Fruit fly (Drosophila melanogaster) whole organism, embryonic: ENCODE data around the gene nesd.

Source experiments
- Ada2b ChIP-seq: fragments of 200-800 bp; sonication (Bioruptor generic); IDR thresholded peaks from 2 replicates; pipeline ENCODE4 v1.3.6; 2022; ENCODE audit warnings: missing biosample characterization, missing genetic modification characterization
- Atf-2 ChIP-seq: fragments of 200-800 bp; sonication (Bioruptor generic); optimal IDR thresholded peaks from 2 replicates; lab custom pipeline; 2016; ENCODE audit warnings: missing biosample characterization, missing genetic modification characterization
- Atf6 ChIP-seq: fragments of 200-800 bp; sonication (Bioruptor generic); IDR thresholded peaks from 2 replicates; pipeline ENCODE4 v1.3.6; 2022; ENCODE audit warnings: missing biosample characterization, missing genetic modification characterization
- CG10147 ChIP-seq: fragments of 200-800 bp; sonication (Bioruptor generic); optimal IDR thresholded peaks from 2 replicates; lab custom pipeline; 2019; ENCODE audit warnings: missing biosample characterization, mild to moderate bottlenecking, missing genetic modification characterization, moderate library complexity
- CG10267 ChIP-seq: fragments of 200-800 bp; sonication (Bioruptor generic); optimal IDR thresholded peaks from 2 replicates; lab custom pipeline; 2018; ENCODE audit warnings: missing biosample characterization, mild to moderate bottlenecking, missing genetic modification characterization, moderate library complexity
- CG10274 ChIP-seq: fragments of 200-800 bp; sonication (Bioruptor generic); optimal IDR thresholded peaks from 3 replicates; lab custom pipeline; 2017; ENCODE audit warnings: missing biosample characterization, mild to moderate bottlenecking, missing genetic modification characterization
- CG10654 ChIP-seq: fragments of 200-800 bp; sonication (Bioruptor generic); optimal IDR thresholded peaks from 2 replicates; lab custom pipeline; 2016; ENCODE audit warnings: missing biosample characterization, missing genetic modification characterization
- CG11696 ChIP-seq: fragments of 200-800 bp; sonication (Bioruptor generic); IDR thresholded peaks from 2 replicates; pipeline ENCODE4 v1.3.6; 2022; ENCODE audit warnings: missing biosample characterization, missing genetic modification characterization
- CG15269 ChIP-seq: fragments of 200-800 bp; sonication (Bioruptor generic); optimal IDR thresholded peaks from 2 replicates; lab custom pipeline; 2018; ENCODE audit warnings: missing biosample characterization, mild to moderate bottlenecking, missing genetic modification characterization, moderate library complexity
- CG17328 ChIP-seq: fragments of 200-800 bp; sonication (Bioruptor generic); IDR thresholded peaks from 2 replicates; pipeline ENCODE4 v1.3.6; 2022; ENCODE audit warnings: missing biosample characterization, missing genetic modification characterization
- CG17361 ChIP-seq: fragments of 200-800 bp; sonication (Bioruptor generic); IDR thresholded peaks from 3 replicates; pipeline ENCODE4 v1.3.6; 2022; ENCODE audit warnings: missing biosample characterization, missing genetic modification characterization
- CG2129 ChIP-seq: fragments of 200-800 bp; sonication (Bioruptor generic); IDR thresholded peaks from 2 replicates; pipeline ENCODE4 v1.3.6; 2022; ENCODE audit warnings: missing biosample characterization, missing genetic modification characterization; ENCODE audit not compliant: partially characterized antibody
- CG31388 ChIP-seq: fragments of 200-800 bp; sonication (Bioruptor generic); optimal IDR thresholded peaks from 2 replicates; lab custom pipeline; 2016; ENCODE audit warnings: missing biosample characterization, missing genetic modification characterization
- CG32767 ChIP-seq: fragments of 200-800 bp; sonication (Bioruptor generic); IDR thresholded peaks from 2 replicates; pipeline ENCODE4 v1.3.6; 2022; ENCODE audit warnings: missing biosample characterization, missing genetic modification characterization
- CG33557 ChIP-seq: fragments of 200-800 bp; sonication (Bioruptor generic); optimal IDR thresholded peaks from 2 replicates; lab custom pipeline; 2019; ENCODE audit warnings: missing biosample characterization, mild to moderate bottlenecking, missing genetic modification characterization, moderate library complexity
- CG3407 ChIP-seq: fragments of 200-800 bp; sonication (Bioruptor generic); optimal IDR thresholded peaks from 2 replicates; lab custom pipeline; 2018; ENCODE audit warnings: missing biosample characterization, mild to moderate bottlenecking, missing genetic modification characterization
- CG4424 ChIP-seq: fragments of 200-800 bp; sonication (Bioruptor generic); optimal IDR thresholded peaks from 3 replicates; lab custom pipeline; 2016; ENCODE audit warnings: missing biosample characterization, missing genetic modification characterization
- CG5180 ChIP-seq: fragments of 200-800 bp; sonication (Bioruptor generic); optimal IDR thresholded peaks from 3 replicates; lab custom pipeline; 2017; ENCODE audit warnings: missing biosample characterization, missing genetic modification characterization, mild to moderate bottlenecking, moderate library complexity, missing genetic modification reagents
- CG7928 ChIP-seq: fragments of 200-800 bp; sonication (Bioruptor generic); optimal IDR thresholded peaks from 2 replicates; lab custom pipeline; 2017; ENCODE audit warnings: missing biosample characterization, mild to moderate bottlenecking, missing genetic modification characterization
- CG8089 ChIP-seq: fragments of 200-800 bp; sonication (Bioruptor generic); optimal IDR thresholded peaks from 3 replicates; lab custom pipeline; 2016; ENCODE audit warnings: missing biosample characterization, missing genetic modification characterization
- CG9932 ChIP-seq: fragments of 200-800 bp; sonication (Bioruptor generic); IDR thresholded peaks from 2 replicates; pipeline ENCODE4 v1.3.6; 2022; ENCODE audit warnings: missing biosample characterization, missing genetic modification characterization
- CoRest ChIP-seq: fragments of 200-800 bp; sonication (Bioruptor generic); optimal IDR thresholded peaks from 3 replicates; lab custom pipeline; 2018; ENCODE audit warnings: missing biosample characterization, mild to moderate bottlenecking, missing genetic modification characterization, moderate library complexity
- Dek ChIP-seq: fragments of 200-800 bp; sonication (Bioruptor generic); optimal IDR thresholded peaks from 3 replicates; lab custom pipeline; 2019; ENCODE audit warnings: missing biosample characterization, mild to moderate bottlenecking, missing genetic modification characterization, moderate library complexity
- Dfd ChIP-seq, 2 experiments: fragments of >200 bp; optimal IDR thresholded peaks; 2 replicates each; lab custom pipeline; 2017; ENCODE audit warnings: missing biosample characterization in 2 of 2, missing genetic modification characterization in 2 of 2
- Dip3 ChIP-seq: fragments of 200-800 bp; sonication (Bioruptor generic); optimal IDR thresholded peaks from 3 replicates; lab custom pipeline; 2016; ENCODE audit warnings: missing biosample characterization, missing genetic modification characterization
- E2f2 ChIP-seq: fragments of 200-800 bp; sonication (Bioruptor generic); IDR thresholded peaks from 2 replicates; pipeline ENCODE4 v1.3.6; 2022; ENCODE audit warnings: missing biosample characterization, missing genetic modification characterization
- Fer1 ChIP-seq: fragments of 200-800 bp; sonication (Bioruptor generic); optimal IDR thresholded peaks from 2 replicates; lab custom pipeline; 2017; ENCODE audit warnings: missing biosample characterization, mild to moderate bottlenecking, missing genetic modification characterization
- Hmx ChIP-seq: fragments of 200-800 bp; sonication (Bioruptor generic); optimal IDR thresholded peaks from 2 replicates; lab custom pipeline; 2016; ENCODE audit warnings: missing biosample characterization, missing genetic modification characterization
- Hr51 ChIP-seq, 2 experiments: fragments of 200-800 bp; sonication (Bioruptor generic); optimal IDR thresholded peaks; 2 replicates in 1 of 2; 3 replicates in 1 of 2; lab custom pipeline; 2016 to 2018; ENCODE audit warnings: missing biosample characterization in 2 of 2, missing genetic modification characterization in 2 of 2, mild to moderate bottlenecking in 1 of 2, moderate library complexity in 1 of 2
- Jarid2 ChIP-seq: fragments of 200-800 bp; sonication (Bioruptor generic); optimal IDR thresholded peaks from 3 replicates; lab custom pipeline; 2017; ENCODE audit warnings: mild to moderate bottlenecking, missing biosample characterization, missing genetic modification reagents, missing genetic modification characterization
- Ptx1 ChIP-seq: fragments of 200-800 bp; sonication (Bioruptor generic); IDR thresholded peaks from 2 replicates; pipeline ENCODE4 v1.3.6; 2022; ENCODE audit warnings: missing biosample characterization, missing genetic modification characterization
- Ravus ChIP-seq: fragments of 200-800 bp; sonication (Bioruptor generic); IDR thresholded peaks from 2 replicates; pipeline ENCODE4 v1.3.6; 2022; ENCODE audit warnings: missing biosample characterization, missing genetic modification characterization
- Ssrp ChIP-seq: fragments of 200-800 bp; sonication (Bioruptor generic); optimal IDR thresholded peaks from 2 replicates; lab custom pipeline; 2018; ENCODE audit warnings: missing biosample characterization, mild to moderate bottlenecking, missing genetic modification characterization, moderate library complexity
- Tbp ChIP-seq: fragments of >200 bp; optimal IDR thresholded peaks from 2 replicates; lab custom pipeline; 2018; ENCODE audit warnings: missing biosample characterization, missing genetic modification characterization
- Xrp1 ChIP-seq: fragments of 200-800 bp; sonication (Bioruptor generic); IDR thresholded peaks from 2 replicates; pipeline ENCODE4 v1.3.6; 2022; ENCODE audit warnings: missing biosample characterization, missing genetic modification characterization
- YL-1 ChIP-seq: fragments of 200-800 bp; sonication (Bioruptor generic); optimal IDR thresholded peaks from 3 replicates; lab custom pipeline; 2017; ENCODE audit warnings: missing biosample characterization, mild to moderate bottlenecking, missing genetic modification characterization
- abd-A ChIP-seq: fragments of 200-800 bp; sonication (Bioruptor generic); optimal IDR thresholded peaks from 3 replicates; lab custom pipeline; 2019; ENCODE audit warnings: missing biosample characterization, mild to moderate bottlenecking, missing genetic modification characterization, moderate library complexity
- bcd ChIP-seq: fragments of 200-800 bp; sonication (Bioruptor generic); optimal IDR thresholded peaks from 2 replicates; lab custom pipeline; 2017; ENCODE audit warnings: missing biosample characterization, mild to moderate bottlenecking, missing genetic modification characterization
- cato ChIP-seq: fragments of 200-800 bp; sonication (Bioruptor generic); optimal IDR thresholded peaks from 2 replicates; lab custom pipeline; 2016; ENCODE audit warnings: missing biosample characterization, missing genetic modification characterization, borderline replicate concordance
- corto ChIP-seq: fragments of 200-800 bp; sonication (Bioruptor generic); optimal IDR thresholded peaks from 2 replicates; lab custom pipeline; 2016; ENCODE audit warnings: missing biosample characterization, mild to moderate bottlenecking, missing genetic modification characterization, moderate library complexity
- dm ChIP-seq: fragments of 200-800 bp; sonication (Bioruptor generic); optimal IDR thresholded peaks from 3 replicates; lab custom pipeline; 2016; ENCODE audit warnings: missing biosample characterization, missing genetic modification characterization
- emc ChIP-seq: fragments of 200-800 bp; sonication (Bioruptor generic); optimal IDR thresholded peaks from 2 replicates; lab custom pipeline; 2016; ENCODE audit warnings: missing biosample characterization, missing genetic modification characterization
- exex ChIP-seq: fragments of 200-800 bp; sonication (Bioruptor generic); optimal IDR thresholded peaks from 4 replicates; lab custom pipeline; 2018; ENCODE audit warnings: missing biosample characterization, mild to moderate bottlenecking, missing genetic modification characterization, moderate library complexity
- fd3F ChIP-seq: fragments of 200-800 bp; sonication (Bioruptor generic); optimal IDR thresholded peaks from 2 replicates; lab custom pipeline; 2018; ENCODE audit warnings: missing biosample characterization, mild to moderate bottlenecking, missing genetic modification characterization, moderate library complexity
- gt ChIP-seq: fragments of 200-800 bp; sonication (Bioruptor generic); IDR thresholded peaks from 2 replicates; pipeline ENCODE4 v1.3.6; 2022; ENCODE audit warnings: missing biosample characterization, missing genetic modification characterization
- schlank ChIP-seq: fragments of 200-800 bp; sonication (Bioruptor generic); optimal IDR thresholded peaks from 2 replicates; lab custom pipeline; 2018; ENCODE audit warnings: missing biosample characterization, mild to moderate bottlenecking, missing genetic modification characterization
- sisA ChIP-seq: fragments of 200-800 bp; sonication (Bioruptor generic); IDR thresholded peaks from 2 replicates; pipeline ENCODE4 v1.3.6; 2022; ENCODE audit warnings: missing biosample characterization, missing genetic modification characterization
- slou ChIP-seq: fragments of 200-800 bp; sonication (Bioruptor generic); optimal IDR thresholded peaks from 3 replicates; lab custom pipeline; 2016; ENCODE audit warnings: missing biosample characterization, missing genetic modification characterization
- ssp ChIP-seq: fragments of 200-800 bp; sonication (Bioruptor generic); IDR thresholded peaks from 2 replicates; pipeline ENCODE4 v1.3.6; 2022; ENCODE audit warnings: missing biosample characterization, missing genetic modification characterization
- unc-4 ChIP-seq: fragments of 200-800 bp; sonication (Bioruptor generic); IDR thresholded peaks from 2 replicates; pipeline ENCODE4 v1.3.6; 2022; ENCODE audit warnings: missing biosample characterization, missing genetic modification characterization; ENCODE audit not compliant: partially characterized antibody

nesd gene

DNA sequence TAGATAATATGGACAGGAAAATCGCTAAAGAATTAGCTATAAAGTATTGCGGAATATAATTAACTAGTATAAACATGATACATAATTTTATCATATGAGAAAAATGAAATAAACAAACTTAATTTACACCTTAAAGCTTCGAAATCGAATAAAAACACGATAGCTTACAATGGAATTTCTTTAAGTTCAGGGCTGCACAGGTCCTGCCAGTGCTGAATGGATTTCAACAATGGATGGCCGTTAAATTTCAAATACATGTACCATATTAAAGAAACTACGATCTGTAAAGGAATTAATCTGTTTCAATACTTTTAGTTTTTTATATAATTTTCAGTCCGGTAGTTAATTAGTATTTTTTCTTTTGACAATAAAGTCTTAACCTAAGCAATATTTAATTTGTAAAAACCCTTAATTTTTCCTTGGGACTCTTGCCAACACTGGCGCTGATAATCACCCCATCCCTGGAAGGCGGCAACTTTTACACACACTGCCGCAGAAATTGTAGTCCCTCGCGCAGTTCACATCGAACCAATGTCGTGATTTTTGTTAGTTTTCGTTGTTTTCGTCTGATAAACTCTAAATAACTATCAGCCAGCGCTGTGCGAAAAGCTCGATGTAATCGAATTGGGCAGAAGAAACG is 32.6 kb upstream of the nesd start, which contains the start of the genes barr and lok (continued):
- TF ChIP-seq bcd (GFP tag; lab: Kevin White, UChicago) (peak; percentile 64), Dek (tag; lab: Kevin White, UChicago) (peak; percentile 19), CG15269 (no peak), CG2129 (no peak), CG10147 (peak; percentile 53), cato (peak; percentile 16), unc-4 (no peak), Jarid2 (no peak), CG31388 (peak; percentile 12), CG8089 (GFP tag; lab: Kevin White, UChicago) (peak; percentile 48), CG17328 (GFP tag; lab: Robert Waterston, UW) (no peak), dm (no peak), Ada2b (GFP tag; lab: Robert Waterston, UW) (0 out of 2 replicates have a peak, but pooled peaks have one; percentile 25), Ptx1 (GFP tag; lab: Robert Waterston, UW) (peak; percentile 61; the same call in 1 of the 2 replicates), CG17361 (peak; percentile 84), corto (GFP tag; lab: Kevin White, UChicago) (no peak), CG9932 (GFP tag; lab: Robert Waterston, UW) (peak; percentile 64), CG10654 (GFP tag; lab: Kevin White, UChicago) (peak; percentile 27), Xrp1 (peak; percentile 23; the same call in 1 of the 2 replicates), CG5180 (no peak), E2f2 (GFP tag; lab: Robert Waterston, UW) (peak; percentile 49), sisA (GFP tag; lab: Robert Waterston, UW) (no peak; the same call in 1 of the 2 replicates), gt (GFP tag; lab: Robert Waterston, UW) (no peak), CG10267 (tag; lab: Kevin White, UChicago) (peak; percentile 96), Ssrp (tag; lab: Kevin White, UChicago) (peak; percentile 49), CG32767 (GFP tag; lab: Robert Waterston, UW) (no peak), schlank (tag; lab: Kevin White, UChicago) (no peak), emc (no peak), YL-1 (GFP tag; lab: Kevin White, UChicago) (peak; percentile 49), CG4424 (GFP tag; lab: Kevin White, UChicago) (peak; percentile 58), CG3407 (no peak), exex (tag; lab: Kevin White, UChicago) (peak; percentile 19), Dip3 (GFP tag; lab: Kevin White, UChicago) (peak; percentile 20), fd3F (no peak), Atf-2 (peak; percentile 62), Ravus (no peak), Tbp (no peak), Hmx (GFP tag; lab: Kevin White, UChicago) (peak; percentile 16), CG33557 (GFP tag; lab: Kevin White, UChicago) (peak; percentile 25), abd-A (tag; lab: Kevin White, UChicago) (no peak), slou (GFP tag; lab: Kevin White, UChicago) (peak; percentile 77), CG7928 (peak; percentile 99), CoRest (tag; lab: Kevin White, UChicago) (peak; percentile 83), Atf6 (no peak), Dfd (GFP tag; optimal IDR thresholded peaks at IDR 0.05; lab: Kevin White, UChicago) (peak in 1 of 2 experiments; percentile 86), Fer1 (GFP tag; lab: Kevin White, UChicago) (no peak), CG11696 (GFP tag; lab: Robert Waterston, UW) (no peak), Hr51 (GFP tag; optimal IDR thresholded peaks at IDR 0.05; lab: Kevin White, UChicago) (peak in 1 of 2 experiments; percentile 57), CG10274 (GFP tag; lab: Kevin White, UChicago) (no peak), ssp (peak; percentile 43; the same call in 1 of the 2 replicates)
